Worm (Caenorhabditis elegans) whole organism, mixed stage, embryonic: ENCODE measurements around the gene T10B9.14.

Experiments
- bed-3 ChIP-seq: fragments of 200-800 bp; sonication (Bioruptor generic); optimal IDR thresholded peaks from 3 replicates; lab custom pipeline; 2018; ENCODE audit warnings: mild to moderate bottlenecking, missing genetic modification characterization, moderate library complexity, missing compliant biosample characterization
- drap-1 ChIP-seq: fragments of 200-800 bp; sonication (Bioruptor generic); optimal IDR thresholded peaks from 3 replicates; lab custom pipeline; 2018; ENCODE audit warnings: mild to moderate bottlenecking, missing genetic modification characterization, missing compliant biosample characterization
- lin-13 ChIP-seq: fragments of 150-350 bp; optimal IDR thresholded peaks from 2 replicates; lab custom pipeline; 2014; ENCODE audit warnings: missing biosample characterization, missing genetic modification characterization
- mep-1 ChIP-seq: fragments of 150-350 bp; optimal IDR thresholded peaks from 2 replicates; lab custom pipeline; 2017; ENCODE audit warnings: missing biosample characterization, missing genetic modification reagents, missing genetic modification characterization, inconsistent platforms
- nhr-12 ChIP-seq: fragments of 150-350 bp; optimal IDR thresholded peaks from 2 replicates; lab custom pipeline; 2014; ENCODE audit warnings: missing biosample characterization, missing genetic modification characterization
- nhr-237 ChIP-seq: fragments of 150-350 bp; optimal IDR thresholded peaks from 2 replicates; lab custom pipeline; 2014; ENCODE audit warnings: missing biosample characterization, missing genetic modification characterization
- unc-39 ChIP-seq: fragments of 150-350 bp; optimal IDR thresholded peaks from 2 replicates; lab custom pipeline; 2014; ENCODE audit warnings: missing biosample characterization, missing genetic modification characterization
- zip-8 ChIP-seq: fragments of 150-350 bp; optimal IDR thresholded peaks from 2 replicates; lab custom pipeline; 2014; ENCODE audit warnings: missing biosample characterization, missing genetic modification characterization

ce11 chrII:9803320-9803719, 21.1 kb upstream of the T10B9.14 start, which contains the start of gene cyp-13A7:
- no peak for TF ChIP-seq lin-13 (tag; lab: Kevin White, UChicago)
- TF ChIP-seq unc-39 (tag; lab: Kevin White, UChicago) = no peak
- no peak for TF ChIP-seq nhr-237 (tag; lab: Kevin White, UChicago)
- no peak for TF ChIP-seq nhr-12 (tag; lab: Kevin White, UChicago)
- no peak for TF ChIP-seq bed-3 (GFP tag; lab: Kevin White, UChicago)
- no peak for TF ChIP-seq mep-1 (tag; lab: Kevin White, UChicago)
- TF ChIP-seq zip-8 (tag; lab: Kevin White, UChicago) = no peak
- no peak for TF ChIP-seq drap-1 (GFP tag; lab: Kevin White, UChicago)
